Fruit fly (Drosophila melanogaster) Kc167 (cell line): ENCODE results near the gene CG18766.

Experiments used
- Myc ChIP-seq: fragments of >200 bp; optimal IDR thresholded peaks from 2 replicates; lab custom pipeline; 2017; ENCODE audit warnings: missing external identifiers
- Sin3A ChIP-seq: fragments of >200 bp; optimal IDR thresholded peaks from 2 replicates; lab custom pipeline; 2018; ENCODE audit warnings: missing external identifiers
- h ChIP-seq: fragments of >200 bp; optimal IDR thresholded peaks from 3 replicates; lab custom pipeline; 2018; ENCODE audit warnings: missing external identifiers
- insv ChIP-seq: fragments of >200 bp; optimal IDR thresholded peaks from 3 replicates; lab custom pipeline; 2018; ENCODE audit warnings: missing external identifiers
- psq ChIP-seq: fragments of >200 bp; optimal IDR thresholded peaks from 2 replicates; lab custom pipeline; 2017; ENCODE audit warnings: missing external identifiers
- ttk ChIP-seq: sonication (Bioruptor generic); optimal IDR thresholded peaks from 2 replicates; lab custom pipeline; 2017; ENCODE audit warnings: missing external identifiers

Gene CG18766

dm6 chr3R:27228342-27228741 is 16.7 kb downstream of the CG18766 start, which contains the start of gene CG42813:
Gene CG42813 (minus strand): TSS chr3R:27228561.
- no peak for TF ChIP-seq h (lab: Kevin White, UChicago)
- TF ChIP-seq insv (lab: Kevin White, UChicago), result no peak
- no peak for TF ChIP-seq Myc (lab: Kevin White, UChicago)
- TF ChIP-seq ttk (lab: Kevin White, UChicago), result no peak
- no peak for TF ChIP-seq Sin3A
- no peak for TF ChIP-seq psq (lab: Kevin White, UChicago)

- TF ChIP-seq h (lab: Kevin White, UChicago), result no peak
- TF ChIP-seq insv (lab: Kevin White, UChicago), result no peak
- no peak for TF ChIP-seq ttk (lab: Kevin White, UChicago)
- no peak for TF ChIP-seq Sin3A
- TF ChIP-seq Myc (lab: Kevin White, UChicago), result no peak
- no peak for TF ChIP-seq psq (lab: Kevin White, UChicago)
These were observed 18.9 kb downstream of the CG18766 start for dm6 chr3R:27226080-27226648.

dm6 chr3R:27225490-27225889 is 19.6 kb downstream of the CG18766 start:
- TF ChIP-seq h (lab: Kevin White, UChicago) (no peak), ttk (lab: Kevin White, UChicago) (no peak), insv (lab: Kevin White, UChicago) (no peak), Myc (lab: Kevin White, UChicago) (no peak), psq (lab: Kevin White, UChicago) (no peak), Sin3A (no peak)

- no peak for TF ChIP-seq insv (lab: Kevin White, UChicago)
- TF ChIP-seq psq (lab: Kevin White, UChicago), result no peak
- no peak for TF ChIP-seq Sin3A
- TF ChIP-seq h (lab: Kevin White, UChicago), result no peak
- no peak for TF ChIP-seq ttk (lab: Kevin White, UChicago)
- no peak for TF ChIP-seq Myc (lab: Kevin White, UChicago)
These were observed 20.3 kb downstream of the CG18766 start for dm6 chr3R:27224727-27225126.

dm6 chr3R:27223012-27223411 is 22.0 kb downstream of the CG18766 start:
- TF ChIP-seq insv (lab: Kevin White, UChicago), result no peak
- no peak for TF ChIP-seq Sin3A
- no peak for TF ChIP-seq ttk (lab: Kevin White, UChicago)
- no peak for TF ChIP-seq Myc (lab: Kevin White, UChicago)
- no peak for TF ChIP-seq h (lab: Kevin White, UChicago)
- no peak for TF ChIP-seq psq (lab: Kevin White, UChicago)

- TF ChIP-seq Myc (lab: Kevin White, UChicago), result no peak
- no peak for TF ChIP-seq Sin3A
These were observed 22.9 kb downstream of the CG18766 start for dm6 chr3R:27222013-27222673.

dm6 chr3R:27220829-27221463 is 24.1 kb downstream of the CG18766 start:
- TF ChIP-seq h (lab: Kevin White, UChicago) (no peak), insv (lab: Kevin White, UChicago) (no peak), psq (lab: Kevin White, UChicago) (no peak), Myc (lab: Kevin White, UChicago) (no peak), ttk (lab: Kevin White, UChicago) (no peak), Sin3A (no peak)

- TF ChIP-seq h (lab: Kevin White, UChicago) (no peak), ttk (lab: Kevin White, UChicago) (no peak), psq (lab: Kevin White, UChicago) (no peak), insv (lab: Kevin White, UChicago) (no peak), Sin3A (no peak), Myc (lab: Kevin White, UChicago) (no peak)
These were observed 26.2 kb downstream of the CG18766 start for dm6 chr3R:27218814-27219213.

dm6 chr3R:27218288-27218687 is 26.8 kb downstream of the CG18766 start:
- TF ChIP-seq psq (lab: Kevin White, UChicago) (no peak), Sin3A (no peak), insv (lab: Kevin White, UChicago) (no peak), h (lab: Kevin White, UChicago) (no peak), Myc (lab: Kevin White, UChicago) (no peak), ttk (lab: Kevin White, UChicago) (no peak)

- TF ChIP-seq Myc (lab: Kevin White, UChicago), result no peak
- TF ChIP-seq ttk (lab: Kevin White, UChicago), result no peak
- TF ChIP-seq h (lab: Kevin White, UChicago), result no peak
- TF ChIP-seq Sin3A, result no peak
- no peak for TF ChIP-seq insv (lab: Kevin White, UChicago)
- TF ChIP-seq psq (lab: Kevin White, UChicago), result no peak
These were observed 27.5 kb downstream of the CG18766 start for dm6 chr3R:27217465-27218059.

dm6 chr3R:27214949-27215348 is 30.1 kb downstream of the CG18766 start:
- TF ChIP-seq psq (lab: Kevin White, UChicago) (no peak), h (lab: Kevin White, UChicago) (no peak), Sin3A (no peak), insv (lab: Kevin White, UChicago) (no peak), Myc (lab: Kevin White, UChicago) (no peak), ttk (lab: Kevin White, UChicago) (no peak)
